Worm (Caenorhabditis elegans): ENCODE data around the gene F36F12.7.

ce11 chrV:2099040-2099439 lies at the start of gene F36F12.7:
- TF ChIP-seq tab-1 (GFP tag; IDR thresholded peaks at IDR 0.05) (no peak), flt-1 (GFP tag; IDR thresholded peaks at IDR 0.05) (no peak), cog-1 (tag; optimal IDR thresholded peaks at IDR 0.05) (no peak)

All from whole organism, midembryonic.